Worm (Caenorhabditis elegans): Measurements from ENCODE around the gene Y67A10A.7.

ce11 chrIV:14421938-14422337 lies 48.0 kb downstream of the Y67A10A.7 start, which contains the start of gene F55B11.7:
- TF ChIP-seq W03F9.2 (tag; optimal IDR thresholded peaks at IDR 0.05): no peak
- TF ChIP-seq dao-5 (tag; optimal IDR thresholded peaks at IDR 0.05): no peak
- TF ChIP-seq him-1 (tag; optimal IDR thresholded peaks at IDR 0.05): no peak
